Worm (Caenorhabditis elegans) whole organism, late embryonic: ENCODE results near the gene C14C6.3.

ENCODE experiments used
- che-1 ChIP-seq: sonication (generic microtip); optimal IDR thresholded peaks from 2 replicates; lab custom pipeline; 2016; ENCODE audit warnings: mild to moderate bottlenecking, missing genetic modification characterization, missing compliant biosample characterization
- dve-1 ChIP-seq: sonication (generic microtip); optimal IDR thresholded peaks from 2 replicates; lab custom pipeline; 2017; ENCODE audit warnings: antibody characterized with exemption, mild to moderate bottlenecking, missing genetic modification characterization, missing compliant biosample characterization
- ets-4 ChIP-seq: sonication (generic microtip); optimal IDR thresholded peaks from 2 replicates; lab custom pipeline; 2016; ENCODE audit warnings: missing genetic modification characterization, missing compliant biosample characterization
- npax-4 ChIP-seq: sonication (generic microtip); optimal IDR thresholded peaks from 2 replicates; lab custom pipeline; 2016; ENCODE audit warnings: missing genetic modification characterization, missing compliant biosample characterization
- pros-1 ChIP-seq: fragments of 150-350 bp; optimal IDR thresholded peaks from 2 replicates; lab custom pipeline; 2014; ENCODE audit warnings: missing biosample characterization, missing genetic modification reagents, missing genetic modification characterization
- tbx-2 ChIP-seq: sonication (generic microtip); optimal IDR thresholded peaks from 2 replicates; lab custom pipeline; 2016; ENCODE audit warnings: missing genetic modification characterization, missing compliant biosample characterization
- unc-3 ChIP-seq, 2 experiments: fragments of 200-800 bp in 1 of 2; sonication (Bioruptor generic) in 1 of 2; sonication (generic microtip) in 1 of 2; conservative IDR thresholded peaks in 1 of 2; optimal IDR thresholded peaks in 1 of 2; 2 replicates each; pipeline versions ENCODE4 v1.3.6 to Lab custom; 2016 to 2022; ENCODE audit warnings: missing compliant biosample characterization in 2 of 2, missing genetic modification characterization in 2 of 2, missing genetic modification reagents in 1 of 2

DNA sequence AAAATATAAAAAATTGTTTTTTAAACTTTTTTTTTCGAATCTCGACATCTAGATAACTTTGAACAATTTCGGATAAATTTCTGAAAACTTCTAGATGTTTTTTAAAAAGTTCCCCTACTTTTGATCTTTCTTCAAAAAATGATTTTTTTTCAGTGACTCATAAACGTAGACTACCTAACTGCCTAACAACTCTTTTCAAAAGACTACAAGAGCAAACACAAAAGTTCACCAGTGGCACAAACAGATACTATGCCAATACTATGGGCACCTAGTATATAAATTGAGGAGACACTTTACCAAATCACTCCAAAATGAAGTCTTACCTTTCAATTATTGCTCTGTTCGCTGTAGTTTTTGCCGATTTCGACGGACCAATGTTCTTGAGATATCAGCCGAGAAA lies 39.5 kb upstream of the C14C6.3 start, which contains the start of gene srlf-35:
- TF ChIP-seq dve-1 (no peak), pros-1 (tag; lab: Kevin White, UChicago) (no peak), npax-4 (tag; lab: Kevin White, UChicago) (no peak), unc-3 (GFP tag; conservative IDR thresholded peaks at IDR 0.05; lab: Robert Waterston, UW) (no peak), unc-3 (tag; optimal IDR thresholded peaks at IDR 0.05; lab: Kevin White, UChicago) (no peak), tbx-2 (tag; lab: Kevin White, UChicago) (no peak), che-1 (no peak), ets-4 (tag; lab: Kevin White, UChicago) (no peak)
